Worm (Caenorhabditis elegans): ENCODE results near the gene C52E2.3.

DNA sequence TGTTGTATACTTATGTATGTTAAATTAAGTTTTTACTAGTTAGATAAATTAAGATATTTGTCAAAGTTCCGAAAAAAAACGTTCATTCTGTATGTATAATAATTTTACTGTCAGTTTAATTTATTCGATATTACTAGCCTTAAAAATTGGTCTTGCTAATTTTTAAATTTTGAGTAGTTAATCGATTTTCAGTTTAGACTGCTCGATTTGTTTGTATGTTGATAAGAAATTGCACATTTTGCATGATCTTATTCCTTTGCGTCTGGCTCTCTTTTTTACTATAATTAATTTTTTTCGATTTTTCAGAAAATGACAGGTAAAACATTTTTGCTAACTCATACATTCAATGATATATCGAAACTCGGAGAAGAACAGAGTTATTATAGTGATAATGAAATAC, 48.9 kb downstream of the C52E2.3 start, which contains the start of gene math-24:
- no peak for TF ChIP-seq W03F9.2 (tag; optimal IDR thresholded peaks at IDR 0.05)
- TF ChIP-seq him-1 (tag; optimal IDR thresholded peaks at IDR 0.05): no peak
- TF ChIP-seq dao-5 (tag; optimal IDR thresholded peaks at IDR 0.05): no peak
